Fruit fly (Drosophila melanogaster) whole organism, embryonic: ENCODE results near the gene CG1840.

Source experiments
- Atf-2 ChIP-seq: fragments of 200-800 bp; sonication (Bioruptor generic); optimal IDR thresholded peaks from 2 replicates; lab custom pipeline; 2016; ENCODE audit warnings: missing biosample characterization, missing genetic modification characterization
- CG10274 ChIP-seq: fragments of 200-800 bp; sonication (Bioruptor generic); optimal IDR thresholded peaks from 3 replicates; lab custom pipeline; 2017; ENCODE audit warnings: missing biosample characterization, mild to moderate bottlenecking, missing genetic modification characterization
- CG11247 ChIP-seq: fragments of 200-800 bp; sonication (Bioruptor generic); IDR thresholded peaks from 2 replicates; pipeline ENCODE4 v1.3.6; 2022; ENCODE audit warnings: missing biosample characterization, missing genetic modification characterization
- CG11560 ChIP-seq: fragments of 200-800 bp; sonication (Bioruptor generic); IDR thresholded peaks from 3 replicates; pipeline ENCODE4 v1.3.6; 2022; ENCODE audit warnings: missing biosample characterization, missing genetic modification characterization
- CG11695 ChIP-seq: fragments of 200-800 bp; sonication (Bioruptor generic); IDR thresholded peaks from 3 replicates; pipeline ENCODE4 v1.3.6; 2022; ENCODE audit warnings: missing biosample characterization, missing genetic modification characterization
- CG12071 ChIP-seq: fragments of 200-800 bp; sonication (Bioruptor generic); optimal IDR thresholded peaks from 3 replicates; lab custom pipeline; 2018; ENCODE audit warnings: missing biosample characterization, mild to moderate bottlenecking, missing genetic modification characterization
- CG12104 ChIP-seq: fragments of 200-800 bp; sonication (Bioruptor generic); optimal IDR thresholded peaks from 3 replicates; lab custom pipeline; 2016; ENCODE audit warnings: missing biosample characterization, missing genetic modification characterization
- CG12659 ChIP-seq: fragments of 200-800 bp; sonication (Bioruptor generic); optimal IDR thresholded peaks from 3 replicates; lab custom pipeline; 2017; ENCODE audit warnings: mild to moderate bottlenecking, missing biosample characterization, missing genetic modification reagents, missing genetic modification characterization
- CG12942 ChIP-seq: fragments of 200-800 bp; sonication (Bioruptor generic); optimal IDR thresholded peaks from 3 replicates; lab custom pipeline; 2016; ENCODE audit warnings: missing biosample characterization, missing genetic modification characterization
- CG13123 ChIP-seq: fragments of 200-800 bp; sonication (Bioruptor generic); optimal IDR thresholded peaks from 2 replicates; lab custom pipeline; 2016; ENCODE audit warnings: missing biosample characterization, missing genetic modification characterization
- CG14860 ChIP-seq: fragments of 200-800 bp; sonication (Bioruptor generic); IDR thresholded peaks from 3 replicates; pipeline ENCODE4 v1.3.6; 2022; ENCODE audit warnings: missing biosample characterization, missing genetic modification characterization; ENCODE audit not compliant: partially characterized antibody
- CG1602 ChIP-seq: fragments of 200-800 bp; sonication (Bioruptor generic); optimal IDR thresholded peaks from 3 replicates; lab custom pipeline; 2016; ENCODE audit warnings: missing biosample characterization, missing genetic modification characterization
- CG1647 ChIP-seq: fragments of 200-800 bp; sonication (Bioruptor generic); optimal IDR thresholded peaks from 3 replicates; lab custom pipeline; 2016; ENCODE audit warnings: missing biosample characterization, missing genetic modification characterization
- CG17912 ChIP-seq: fragments of 200-800 bp; sonication (Bioruptor generic); optimal IDR thresholded peaks from 2 replicates; lab custom pipeline; 2018; ENCODE audit warnings: missing biosample characterization, mild to moderate bottlenecking, missing genetic modification characterization
- CG18599 ChIP-seq: fragments of 200-800 bp; sonication (Bioruptor generic); optimal IDR thresholded peaks from 3 replicates; lab custom pipeline; 2017; ENCODE audit warnings: missing biosample characterization, missing genetic modification characterization, mild to moderate bottlenecking, moderate library complexity, missing genetic modification reagents
- CG3995 ChIP-seq: fragments of 200-800 bp; sonication (Bioruptor generic); optimal IDR thresholded peaks from 3 replicates; lab custom pipeline; 2016; ENCODE audit warnings: missing biosample characterization, missing genetic modification characterization
- CG7357 ChIP-seq: fragments of 200-800 bp; sonication (Bioruptor generic); IDR thresholded peaks from 3 replicates; pipeline ENCODE4 v1.3.6; 2022; ENCODE audit warnings: missing biosample characterization, missing genetic modification characterization
- CHES-1-like ChIP-seq: fragments of 200-800 bp; sonication (Bioruptor generic); optimal IDR thresholded peaks from 2 replicates; lab custom pipeline; 2016; ENCODE audit warnings: missing biosample characterization, missing genetic modification characterization
- Dad ChIP-seq: fragments of 200-800 bp; sonication (Bioruptor generic); optimal IDR thresholded peaks from 3 replicates; lab custom pipeline; 2016; ENCODE audit warnings: missing biosample characterization, missing genetic modification characterization
- Doc2 ChIP-seq: fragments of 200-800 bp; sonication (Bioruptor generic); IDR thresholded peaks from 2 replicates; pipeline ENCODE4 v1.3.6; 2022; ENCODE audit warnings: missing biosample characterization, missing genetic modification characterization
- E2f1 ChIP-seq: fragments of 200-800 bp; sonication (Bioruptor generic); IDR thresholded peaks from 2 replicates; pipeline ENCODE4 v1.3.6; 2022; ENCODE audit warnings: missing biosample characterization, missing genetic modification characterization
- Fer3 ChIP-seq: fragments of 200-800 bp; sonication (Bioruptor generic); optimal IDR thresholded peaks from 2 replicates; lab custom pipeline; 2018; ENCODE audit warnings: missing biosample characterization, mild to moderate bottlenecking, missing genetic modification characterization, moderate library complexity
- Mrtf ChIP-seq: fragments of 200-800 bp; sonication (Bioruptor generic); IDR thresholded peaks from 3 replicates; pipeline ENCODE4 v1.3.6; 2022; ENCODE audit warnings: missing biosample characterization, missing genetic modification characterization
- NFAT ChIP-seq: fragments of 200-800 bp; sonication (Bioruptor generic); IDR thresholded peaks from 2 replicates; pipeline ENCODE4 v1.3.6; 2022; ENCODE audit warnings: missing biosample characterization, missing genetic modification characterization
- Oaz ChIP-seq: fragments of 200-800 bp; sonication (Bioruptor generic); IDR thresholded peaks from 2 replicates; pipeline ENCODE4 v1.3.6; 2022; ENCODE audit warnings: missing biosample characterization, missing genetic modification characterization
- Opbp ChIP-seq: fragments of 200-800 bp; sonication (Bioruptor generic); IDR thresholded peaks from 3 replicates; pipeline ENCODE4 v1.3.6; 2022; ENCODE audit warnings: missing biosample characterization, missing genetic modification characterization; ENCODE audit not compliant: partially characterized antibody
- Ptx1 ChIP-seq: fragments of 200-800 bp; sonication (Bioruptor generic); IDR thresholded peaks from 2 replicates; pipeline ENCODE4 v1.3.6; 2022; ENCODE audit warnings: missing biosample characterization, missing genetic modification characterization
- Sin3A ChIP-seq: fragments of >200 bp; optimal IDR thresholded peaks from 2 replicates; lab custom pipeline; 2018
- Ssrp ChIP-seq: fragments of 200-800 bp; sonication (Bioruptor generic); optimal IDR thresholded peaks from 2 replicates; lab custom pipeline; 2018; ENCODE audit warnings: missing biosample characterization, mild to moderate bottlenecking, missing genetic modification characterization, moderate library complexity
- Stat92E ChIP-seq, 3 experiments: fragments of >200 bp in 2 of 3; fragments of 200-800 bp in 1 of 3; sonication (Bioruptor generic) in 1 of 3; optimal IDR thresholded peaks; 2 replicates each; lab custom pipeline; 2017 to 2019; ENCODE audit warnings: missing biosample characterization in 3 of 3, missing genetic modification characterization in 3 of 3, mild to moderate bottlenecking in 1 of 3, moderate library complexity in 1 of 3
- ac ChIP-seq: fragments of 200-800 bp; sonication (Bioruptor generic); optimal IDR thresholded peaks from 3 replicates; lab custom pipeline; 2017; ENCODE audit warnings: missing biosample characterization, mild to moderate bottlenecking, missing genetic modification characterization
- amos ChIP-seq: fragments of 200-800 bp; sonication (Bioruptor generic); IDR thresholded peaks from 2 replicates; pipeline ENCODE4 v1.3.6; 2022; ENCODE audit warnings: missing biosample characterization, missing genetic modification characterization; ENCODE audit not compliant: partially characterized antibody
- aop ChIP-seq: fragments of 200-800 bp; sonication (Bioruptor generic); IDR thresholded peaks from 2 replicates; pipeline ENCODE4 v1.3.6; 2022; ENCODE audit warnings: missing biosample characterization, missing genetic modification characterization
- ash1 ChIP-seq: fragments of 200-800 bp; sonication (Bioruptor generic); optimal IDR thresholded peaks from 2 replicates; lab custom pipeline; 2018; ENCODE audit warnings: missing biosample characterization, mild to moderate bottlenecking, missing genetic modification characterization
- ato ChIP-seq: fragments of 200-800 bp; sonication (Bioruptor generic); IDR thresholded peaks from 2 replicates; pipeline ENCODE4 v1.3.6; 2022; ENCODE audit warnings: missing biosample characterization, missing genetic modification characterization; ENCODE audit not compliant: partially characterized antibody
- chn ChIP-seq: fragments of 200-800 bp; sonication (Bioruptor generic); optimal IDR thresholded peaks from 2 replicates; lab custom pipeline; 2016; ENCODE audit warnings: missing biosample characterization, missing genetic modification characterization
- dmrt99B ChIP-seq: fragments of 200-800 bp; sonication (Bioruptor generic); optimal IDR thresholded peaks from 2 replicates; lab custom pipeline; 2018; ENCODE audit warnings: missing biosample characterization, mild to moderate bottlenecking, missing genetic modification characterization, moderate library complexity
- eve ChIP-seq, 2 experiments: fragments of >200 bp; optimal IDR thresholded peaks; 2 replicates each; lab custom pipeline; 2017; ENCODE audit warnings: missing biosample characterization in 2 of 2, missing genetic modification characterization in 2 of 2
- ewg ChIP-seq: fragments of 200-800 bp; sonication (Bioruptor generic); optimal IDR thresholded peaks from 3 replicates; lab custom pipeline; 2017; ENCODE audit warnings: mild to moderate bottlenecking, missing biosample characterization, missing genetic modification reagents, missing genetic modification characterization
- fd64A ChIP-seq: fragments of 200-800 bp; sonication (Bioruptor generic); optimal IDR thresholded peaks from 3 replicates; lab custom pipeline; 2018; ENCODE audit warnings: missing biosample characterization, mild to moderate bottlenecking, missing genetic modification characterization
- gem ChIP-seq: fragments of 200-800 bp; sonication (Bioruptor generic); optimal IDR thresholded peaks from 2 replicates; lab custom pipeline; 2019; ENCODE audit warnings: missing biosample characterization, mild to moderate bottlenecking, missing genetic modification characterization, moderate library complexity
- lab ChIP-seq: fragments of 200-800 bp; sonication (Bioruptor generic); optimal IDR thresholded peaks from 3 replicates; lab custom pipeline; 2017; ENCODE audit warnings: missing biosample characterization, missing genetic modification characterization, mild to moderate bottlenecking, moderate library complexity, missing genetic modification reagents
- mam ChIP-seq: fragments of 200-800 bp; sonication (Bioruptor generic); optimal IDR thresholded peaks from 3 replicates; lab custom pipeline; 2016; ENCODE audit warnings: missing biosample characterization, missing genetic modification characterization
- ranshi ChIP-seq: fragments of 200-800 bp; sonication (Bioruptor generic); IDR thresholded peaks from 2 replicates; pipeline ENCODE4 v1.3.6; 2022; ENCODE audit warnings: missing biosample characterization, missing genetic modification characterization
- run ChIP-seq: fragments of 200-800 bp; sonication (Bioruptor generic); optimal IDR thresholded peaks from 3 replicates; lab custom pipeline; 2018; ENCODE audit warnings: missing biosample characterization, mild to moderate bottlenecking, missing genetic modification characterization
- sens ChIP-seq: fragments of 200-800 bp; sonication (Bioruptor generic); peaks from one replicate; lab custom pipeline; 2016; ENCODE audit warnings: missing biosample characterization, missing genetic modification characterization
- sna ChIP-seq: fragments of 200-800 bp; sonication (Bioruptor generic); IDR thresholded peaks from 2 replicates; pipeline ENCODE4 v1.3.6; 2022; ENCODE audit warnings: missing biosample characterization, missing genetic modification characterization; ENCODE audit not compliant: partially characterized antibody
- tgo ChIP-seq: fragments of 200-800 bp; sonication (Bioruptor generic); IDR thresholded peaks from 3 replicates; pipeline ENCODE4 v1.3.6; 2022; ENCODE audit warnings: missing biosample characterization, missing genetic modification characterization
- toy ChIP-seq: fragments of 200-800 bp; sonication (Bioruptor generic); IDR thresholded peaks from 2 replicates; pipeline ENCODE4 v1.3.6; 2022; ENCODE audit warnings: missing biosample characterization, missing genetic modification characterization
- twi ChIP-seq: fragments of 200-800 bp; optimal IDR thresholded peaks from 2 replicates; lab custom pipeline; 2019; ENCODE audit warnings: missing biosample characterization, mild to moderate bottlenecking, missing genetic modification characterization, moderate library complexity
- vfl ChIP-seq: fragments of 200-800 bp; sonication (Bioruptor generic); optimal IDR thresholded peaks from 2 replicates; lab custom pipeline; 2016; ENCODE audit warnings: missing biosample characterization, missing genetic modification characterization
- zfh2 ChIP-seq: fragments of 200-800 bp; sonication (Bioruptor generic); optimal IDR thresholded peaks from 2 replicates; lab custom pipeline; 2016; ENCODE audit warnings: missing biosample characterization, missing genetic modification characterization

CG1840 gene

dm6 chrX:11868866-11869265 lies 19.3 kb upstream of the CG1840 start, which contains the start of the genes Nrd1 and CG1847 (continued):
- TF ChIP-seq twi: no peak
- no peak for TF ChIP-seq CG1647
- TF ChIP-seq CG13123 (GFP tag; lab: Kevin White, UChicago): no peak
- TF ChIP-seq Stat92E (GFP tag; optimal IDR thresholded peaks at IDR 0.05; lab: Kevin White, UChicago): no peak
- TF ChIP-seq Fer3 (tag; lab: Kevin White, UChicago): no peak
- TF ChIP-seq Sin3A: peak; percentile 65
- no peak for TF ChIP-seq aop (GFP tag; lab: Robert Waterston, UW)
- no peak for TF ChIP-seq E2f1 (GFP tag; lab: Robert Waterston, UW)
- TF ChIP-seq lab: no peak
- TF ChIP-seq CG11560 (tag; lab: Robert Waterston, UW): no peak
- TF ChIP-seq sna (GFP tag; lab: Robert Waterston, UW): peak; percentile 91
- no peak for TF ChIP-seq CG11695 (GFP tag; lab: Robert Waterston, UW)
- no peak for TF ChIP-seq dmrt99B (tag; lab: Kevin White, UChicago)
- no peak for TF ChIP-seq CG18599 (GFP tag; lab: Kevin White, UChicago)
- no peak for TF ChIP-seq CG3995
- TF ChIP-seq Dad: no peak
- TF ChIP-seq Doc2 (GFP tag; lab: Robert Waterston, UW): no peak
- TF ChIP-seq Atf-2 (GFP tag; lab: Kevin White, UChicago): no peak
- no peak for TF ChIP-seq ac
- TF ChIP-seq Ssrp (tag; lab: Kevin White, UChicago): no peak
- no peak for TF ChIP-seq Mrtf (GFP tag; lab: Robert Waterston, UW)
- TF ChIP-seq CG17912 (GFP tag; lab: Kevin White, UChicago): no peak
- no peak for TF ChIP-seq run
- TF ChIP-seq CG7357 (GFP tag; lab: Robert Waterston, UW): no peak
- TF ChIP-seq CG10274 (GFP tag; lab: Kevin White, UChicago): no peak
- no peak for TF ChIP-seq ewg
- no peak for TF ChIP-seq CG12104 (GFP tag; lab: Kevin White, UChicago)
- no peak for TF ChIP-seq chn (GFP tag; lab: Kevin White, UChicago)
- TF ChIP-seq Opbp (GFP tag; lab: Robert Waterston, UW): peak; percentile 53; the same call in 1 of the 3 replicates
- no peak for TF ChIP-seq tgo (GFP tag; lab: Robert Waterston, UW)
- no peak for TF ChIP-seq Ptx1 (GFP tag; lab: Robert Waterston, UW)
- TF ChIP-seq CHES-1-like (GFP tag; lab: Kevin White, UChicago): no peak
- no peak for TF ChIP-seq vfl (GFP tag; lab: Kevin White, UChicago)
- peak; percentile 89; the same call in 2 of the 3 replicates for TF ChIP-seq CG14860 (GFP tag; lab: Robert Waterston, UW)
- no peak for TF ChIP-seq CG12071 (GFP tag; lab: Kevin White, UChicago)
- TF ChIP-seq ranshi: no peak
- TF ChIP-seq NFAT (GFP tag; lab: Robert Waterston, UW): no peak
- TF ChIP-seq sens: no peak
- no peak for TF ChIP-seq gem
- peak; percentile 52; the same call in 1 of the 2 replicates for TF ChIP-seq amos (GFP tag; lab: Robert Waterston, UW)
- TF ChIP-seq CG11247 (GFP tag; lab: Robert Waterston, UW): no peak
- no peak for TF ChIP-seq zfh2 (GFP tag; lab: Kevin White, UChicago)
- TF ChIP-seq CG12942: no peak
- TF ChIP-seq ash1 (GFP tag; lab: Kevin White, UChicago): no peak
- TF ChIP-seq fd64A: no peak
- TF ChIP-seq Oaz: no peak
- TF ChIP-seq CG1602 (GFP tag; lab: Kevin White, UChicago): no peak
- no peak for TF ChIP-seq mam
- peak; percentile 57 for TF ChIP-seq CG12659 (GFP tag; lab: Kevin White, UChicago)
- no peak for TF ChIP-seq toy (GFP tag; lab: Robert Waterston, UW)
- no peak for TF ChIP-seq eve (GFP tag; optimal IDR thresholded peaks at IDR 0.05; lab: Kevin White, UChicago)
- TF ChIP-seq ato: peak; percentile 65
